Worm (Caenorhabditis elegans): Measurements from ENCODE around the gene ooc-5.

DNA sequence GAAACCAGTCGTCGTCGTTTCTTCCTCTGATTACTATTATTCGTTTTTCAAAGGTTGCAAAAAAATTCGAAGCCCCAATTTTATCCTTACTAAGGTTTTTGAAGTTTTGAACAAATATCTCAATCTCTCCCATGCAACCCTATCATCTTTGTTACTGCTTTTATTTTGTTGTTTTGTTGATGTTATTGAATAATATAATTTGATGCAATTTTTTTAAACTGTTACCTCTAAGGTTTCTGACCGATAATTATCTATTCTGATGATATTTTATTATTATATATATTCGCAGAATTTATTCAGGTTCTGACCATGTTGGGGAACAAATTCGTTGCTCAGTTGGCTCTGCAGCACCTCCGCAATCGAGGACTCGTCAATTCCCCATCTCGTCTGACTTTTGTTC is 3.1 kb downstream of the ooc-5 start, which contains the start of gene ndub-2:
- no peak for TF ChIP-seq pqm-1 (tag; optimal IDR thresholded peaks at IDR 0.05)
- TF ChIP-seq fkh-6 (tag; optimal IDR thresholded peaks at IDR 0.05): no peak
- TF ChIP-seq pros-1 (tag; optimal IDR thresholded peaks at IDR 0.05): no peak
- TF ChIP-seq nfya-1 (tag; optimal IDR thresholded peaks at IDR 0.05): no peak
- TF ChIP-seq dmd-4 (tag; optimal IDR thresholded peaks at IDR 0.05; ENCODE audit: borderline replicate concordance): no peak
- TF ChIP-seq fkh-10 (GFP tag; optimal IDR thresholded peaks at IDR 0.05): no peak
- no peak for TF ChIP-seq elt-4 (tag; optimal IDR thresholded peaks at IDR 0.05)
- TF ChIP-seq C08G9.2 (tag; optimal IDR thresholded peaks at IDR 0.05): no peak
- TF ChIP-seq ceh-24 (tag; optimal IDR thresholded peaks at IDR 0.05): no peak
- TF ChIP-seq elt-2 (tag; optimal IDR thresholded peaks at IDR 0.05): no peak
- no peak for TF ChIP-seq pag-3 (tag; optimal IDR thresholded peaks at IDR 0.05; ENCODE audit: borderline replicate concordance)
- TF ChIP-seq hlh-30 (tag; optimal IDR thresholded peaks at IDR 0.05; ENCODE audit: insufficient read depth): no peak
- no peak for TF ChIP-seq tbx-2 (tag; optimal IDR thresholded peaks at IDR 0.05)
- TF ChIP-seq nhr-11 (tag; optimal IDR thresholded peaks at IDR 0.05): no peak

Measured in whole organism, late embryonic.